Fruit fly (Drosophila melanogaster) whole organism: ENCODE data around the gene CG32110.

ENCODE experiments used
- CG8478 ChIP-seq: fragments of >200 bp; optimal IDR thresholded peaks from 2 replicates; lab custom pipeline; 2018; ENCODE audit warnings: inconsistent platforms
- Dll ChIP-seq: fragments of >200 bp; optimal IDR thresholded peaks from 2 replicates; lab custom pipeline; 2017
- EcR ChIP-seq, 2 experiments: fragments of >200 bp; optimal IDR thresholded peaks; 2 replicates each; lab custom pipeline; 2017; ENCODE audit warnings: missing biosample characterization in 2 of 2, missing genetic modification characterization in 2 of 2, missing genetic modification reagents in 2 of 2
- pan ChIP-seq: fragments of >200 bp; optimal IDR thresholded peaks from 2 replicates; lab custom pipeline; 2017
- psq ChIP-seq: fragments of >200 bp; optimal IDR thresholded peaks from 2 replicates; lab custom pipeline; 2017
- usp ChIP-seq: fragments of >200 bp; optimal IDR thresholded peaks from 2 replicates; lab custom pipeline; 2017; ENCODE audit warnings: missing biosample characterization, missing genetic modification characterization, mixed read lengths

The CG32110 gene

DNA sequence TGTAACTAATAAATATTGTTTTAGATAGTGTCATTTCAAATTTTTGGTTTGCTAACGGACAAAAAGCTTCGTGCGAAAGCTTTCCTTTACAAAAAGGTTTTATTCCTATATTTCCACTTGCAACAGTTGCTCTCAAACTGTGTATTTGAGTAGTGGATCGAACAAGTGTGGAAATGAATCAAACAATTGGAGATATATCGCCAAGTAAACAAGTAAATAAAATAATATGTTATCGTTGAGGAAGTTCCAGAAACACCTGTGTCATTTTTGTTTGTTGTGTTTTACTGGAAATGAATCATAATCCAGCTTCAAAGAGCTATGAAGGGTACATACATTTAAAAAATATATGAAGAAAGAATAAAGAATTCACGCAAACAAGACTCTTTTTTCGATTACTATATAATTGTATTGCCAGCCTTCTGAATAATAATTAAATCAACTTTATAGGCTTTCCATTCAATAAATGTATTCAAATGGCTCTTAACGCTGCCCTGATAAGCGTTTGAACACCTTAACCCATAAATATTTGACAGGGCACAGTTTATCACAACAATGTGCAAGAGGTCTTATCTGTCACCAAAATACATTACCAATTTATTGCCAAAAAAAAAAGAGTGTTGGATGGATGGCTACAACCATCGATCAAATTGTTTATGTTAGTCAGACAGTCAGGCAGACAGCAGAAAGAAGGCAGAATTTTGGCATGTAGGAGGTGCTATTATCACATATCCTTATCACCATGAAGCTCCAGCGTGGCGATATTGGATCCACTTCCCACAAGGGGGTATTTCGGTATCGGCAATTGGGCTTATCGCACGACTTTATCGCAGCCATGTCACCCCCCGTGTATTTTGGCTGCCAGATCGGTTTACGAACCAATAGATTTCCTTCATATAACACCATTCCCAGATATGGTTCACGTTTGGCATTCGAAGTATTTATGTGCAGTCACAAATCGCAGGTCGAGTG lies 27.3 kb downstream of the CG32110 start:
- TF ChIP-seq psq (lab: Kevin White, UChicago) (no peak), EcR (GFP tag; optimal IDR thresholded peaks at IDR 0.05; lab: Kevin White, UChicago) (no peak), Dll (no peak), CG8478 (no peak), pan (lab: Kevin White, UChicago) (no peak), usp (GFP tag; lab: Kevin White, UChicago) (no peak)

DNA sequence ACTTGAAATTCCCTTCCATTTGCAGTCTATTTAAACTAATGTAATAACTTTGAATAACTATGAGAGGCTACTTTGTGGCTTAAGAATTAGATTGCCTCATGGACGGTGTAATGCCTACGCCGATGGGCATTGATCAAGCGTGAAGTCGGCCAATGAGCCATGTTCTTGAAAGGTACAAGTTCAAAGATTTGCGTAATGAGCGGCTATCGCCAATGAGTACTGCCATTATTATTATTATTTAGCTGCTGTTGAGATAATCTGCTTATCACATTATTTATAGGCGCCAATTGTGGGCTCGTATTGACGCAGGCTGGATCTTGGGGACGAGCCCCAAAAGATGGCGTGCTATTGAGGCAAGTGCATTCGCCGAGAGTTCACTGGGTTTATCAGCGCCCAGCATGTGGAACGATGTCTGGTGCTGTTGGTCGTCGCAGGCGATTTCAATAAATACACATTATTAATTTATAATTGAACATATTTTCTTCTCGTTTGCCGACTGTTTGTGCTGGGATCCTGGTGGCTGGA lies 28.7 kb downstream of the CG32110 start:
- no peak for TF ChIP-seq usp (GFP tag; lab: Kevin White, UChicago)
- no peak for TF ChIP-seq EcR (GFP tag; optimal IDR thresholded peaks at IDR 0.05; lab: Kevin White, UChicago)
- no peak for TF ChIP-seq psq (lab: Kevin White, UChicago)
- TF ChIP-seq CG8478, result no peak

dm6 chr3L:12839882-12840281 lies 31.4 kb downstream of the CG32110 start:
- TF ChIP-seq pan (lab: Kevin White, UChicago) (no peak), CG8478 (no peak), usp (GFP tag; lab: Kevin White, UChicago) (no peak), EcR (GFP tag; optimal IDR thresholded peaks at IDR 0.05; lab: Kevin White, UChicago) (no peak), Dll (no peak), psq (lab: Kevin White, UChicago) (no peak)

dm6 chr3L:12841459-12841858 lies 32.9 kb downstream of the CG32110 start:
- TF ChIP-seq psq (lab: Kevin White, UChicago), result no peak
- no peak for TF ChIP-seq pan (lab: Kevin White, UChicago)
- no peak for TF ChIP-seq EcR (GFP tag; optimal IDR thresholded peaks at IDR 0.05; lab: Kevin White, UChicago)
- no peak for TF ChIP-seq Dll
- no peak for TF ChIP-seq CG8478
- no peak for TF ChIP-seq usp (GFP tag; lab: Kevin White, UChicago)

DNA sequence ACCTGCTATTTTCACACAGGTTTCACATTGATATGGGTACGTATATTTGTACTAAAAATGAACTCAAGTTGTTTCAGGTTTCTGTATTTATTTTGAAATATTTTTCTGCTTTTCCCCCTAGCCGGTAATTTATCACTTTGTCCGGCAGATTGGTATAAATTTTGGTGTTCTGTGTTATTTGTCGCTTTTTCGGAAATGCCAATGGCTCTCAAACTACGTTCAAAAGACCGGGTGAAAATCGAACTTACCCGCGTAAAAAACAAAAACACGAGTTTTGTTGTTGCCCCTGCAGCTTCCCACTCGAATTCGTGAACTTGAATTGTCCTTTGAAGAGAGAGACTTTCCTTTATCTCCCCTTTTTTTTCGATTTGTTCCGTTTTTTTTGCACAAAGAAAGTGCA lies 34.0 kb downstream of the CG32110 start:
- TF ChIP-seq psq (lab: Kevin White, UChicago) (no peak), EcR (GFP tag; optimal IDR thresholded peaks at IDR 0.05; lab: Kevin White, UChicago) (no peak), pan (lab: Kevin White, UChicago) (no peak), CG8478 (no peak), Dll (no peak), usp (GFP tag; lab: Kevin White, UChicago) (no peak)

DNA sequence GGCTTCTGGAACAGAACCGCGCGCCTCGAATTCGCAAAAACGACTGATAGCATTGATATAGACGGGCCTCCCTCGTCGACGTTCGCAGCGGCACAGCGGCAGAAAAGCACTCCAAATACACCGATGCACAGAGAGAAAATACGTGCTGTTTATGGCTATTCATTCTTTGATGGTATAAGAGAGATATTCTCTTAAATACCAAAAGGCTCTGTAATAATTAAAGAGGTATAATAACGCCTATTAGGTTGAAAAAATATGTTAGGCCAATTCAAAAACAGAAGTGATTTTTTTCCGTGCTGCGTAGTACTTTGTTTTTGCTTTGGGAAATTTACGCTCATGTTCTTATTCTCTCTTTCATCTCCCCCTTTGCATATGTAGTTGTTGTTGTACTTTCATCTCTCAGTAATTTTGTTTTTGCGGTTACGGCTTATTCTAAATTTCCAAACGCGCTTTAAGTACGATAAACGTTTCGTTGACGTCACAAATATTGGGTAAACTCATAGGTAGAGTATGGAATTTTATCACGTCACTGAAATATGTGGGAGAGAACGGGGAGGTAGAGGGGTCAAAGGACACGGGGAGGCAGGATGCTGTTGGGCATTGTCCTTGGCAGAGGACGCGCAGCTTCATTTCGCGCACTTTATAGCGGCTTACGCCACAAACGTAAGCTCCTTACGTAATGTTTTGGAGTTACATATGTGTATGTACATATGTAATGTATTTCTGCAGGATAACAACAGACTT lies 34.7 kb downstream of the CG32110 start, which contains the start of gene nebu:
nebu (minus strand) TSS at position 51 of the 744 bp plus-strand sequence.
- TF ChIP-seq usp (GFP tag; lab: Kevin White, UChicago) (no peak), CG8478 (no peak), EcR (GFP tag; optimal IDR thresholded peaks at IDR 0.05; lab: Kevin White, UChicago) (no peak)

dm6 chr3L:12849867-12850301 lies 41.4 kb downstream of the CG32110 start, which contains the start of the genes CG10948 and Wbp2:
CG10948 (minus strand) TSS chr3L:12850117.
Wbp2 (plus strand) TSS chr3L:12850165.
- TF ChIP-seq psq (lab: Kevin White, UChicago), result no peak
- no peak for TF ChIP-seq usp (GFP tag; lab: Kevin White, UChicago)
- no peak for TF ChIP-seq pan (lab: Kevin White, UChicago)
- no peak for TF ChIP-seq Dll
- TF ChIP-seq EcR (GFP tag; optimal IDR thresholded peaks at IDR 0.05; lab: Kevin White, UChicago), result no peak
- no peak for TF ChIP-seq CG8478

- TF ChIP-seq Dll, result no peak
- TF ChIP-seq psq (lab: Kevin White, UChicago), result no peak
- TF ChIP-seq usp (GFP tag; lab: Kevin White, UChicago), result no peak
- no peak for TF ChIP-seq EcR (GFP tag; optimal IDR thresholded peaks at IDR 0.05; lab: Kevin White, UChicago)
- TF ChIP-seq CG8478, result no peak
- no peak for TF ChIP-seq pan (lab: Kevin White, UChicago)
Measured at dm6 chr3L:12853423-12853822, 44.9 kb downstream of the CG32110 start, which contains the start of gene Ent3. Ent3 (plus strand) TSS chr3L:12853646.

DNA sequence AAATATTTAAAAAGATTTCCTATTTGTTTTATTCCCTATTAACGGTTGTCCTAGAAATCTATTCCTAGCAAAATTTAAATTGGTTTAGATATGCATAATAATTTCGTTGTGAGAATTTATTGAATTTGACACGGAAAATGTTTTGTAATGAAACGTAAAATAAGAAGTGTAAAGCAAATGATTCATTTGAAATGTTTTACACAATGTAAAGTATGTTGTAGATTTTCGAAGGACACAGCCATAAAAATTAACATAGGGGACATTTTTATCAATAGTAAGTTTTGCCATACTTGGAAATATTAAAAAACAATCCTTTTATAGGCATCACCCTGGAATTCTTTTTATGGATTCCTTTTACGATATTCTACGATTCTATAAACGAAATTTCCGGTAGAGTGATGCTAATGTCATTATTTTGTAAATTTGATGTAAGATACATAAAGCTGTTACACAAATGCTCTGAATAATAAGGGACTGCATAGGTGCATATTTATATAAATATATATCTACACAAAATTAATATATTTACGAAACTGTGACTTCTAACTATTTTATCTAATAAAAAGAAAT lies 49.1 kb downstream of the CG32110 start:
- TF ChIP-seq Dll (no peak), CG8478 (no peak), pan (lab: Kevin White, UChicago) (no peak), psq (lab: Kevin White, UChicago) (no peak), usp (GFP tag; lab: Kevin White, UChicago) (no peak), EcR (GFP tag; optimal IDR thresholded peaks at IDR 0.05; lab: Kevin White, UChicago) (no peak)
